Fruit fly (Drosophila melanogaster) whole organism, wandering third instar larva: ENCODE data around the gene CG7252.

Experiments used
- Abd-B ChIP-seq: fragments of >200 bp; optimal IDR thresholded peaks from 2 replicates; lab custom pipeline; 2017; ENCODE audit warnings: missing biosample characterization, missing genetic modification characterization
- CG32264 ChIP-seq: fragments of 200-800 bp; sonication (Bioruptor generic); optimal IDR thresholded peaks from 2 replicates; lab custom pipeline; 2016; ENCODE audit warnings: missing biosample characterization, missing genetic modification characterization
- CG9705 ChIP-seq: fragments of 200-800 bp; sonication (Bioruptor generic); optimal IDR thresholded peaks from 2 replicates; lab custom pipeline; 2018; ENCODE audit warnings: missing biosample characterization, mild to moderate bottlenecking, missing genetic modification characterization
- CrebA ChIP-seq: fragments of 200-800 bp; sonication (Bioruptor generic); optimal IDR thresholded peaks from 2 replicates; lab custom pipeline; 2016; ENCODE audit warnings: missing biosample characterization, mild to moderate bottlenecking, missing genetic modification characterization, borderline replicate concordance
- Dfd ChIP-seq: fragments of >200 bp; optimal IDR thresholded peaks from 2 replicates; lab custom pipeline; 2017; ENCODE audit warnings: missing biosample characterization, missing genetic modification characterization
- Dif ChIP-seq: fragments of 200-275, 200-300 bp; sonication (Bioruptor generic); optimal IDR thresholded peaks from 2 replicates; lab custom pipeline; 2018; ENCODE audit warnings: missing biosample characterization, missing genetic modification characterization; ENCODE audit not compliant: partially characterized antibody
- GATAd ChIP-seq: sonication (Bioruptor generic); optimal IDR thresholded peaks from 2 replicates; lab custom pipeline; 2016; ENCODE audit warnings: missing biosample characterization, missing genetic modification characterization
- HLH106 ChIP-seq: fragments of 200-800 bp; optimal IDR thresholded peaks from 3 replicates; lab custom pipeline; 2019; ENCODE audit warnings: missing biosample characterization, mild to moderate bottlenecking, missing genetic modification characterization, moderate library complexity
- Hnf4 ChIP-seq: fragments of 200-800 bp; sonication (Bioruptor generic); optimal IDR thresholded peaks from 2 replicates; lab custom pipeline; 2016; ENCODE audit warnings: missing biosample characterization, mild to moderate bottlenecking, missing genetic modification characterization
- Hr78 ChIP-seq: fragments of >200 bp; optimal IDR thresholded peaks from 2 replicates; lab custom pipeline; 2017; ENCODE audit warnings: missing biosample characterization, missing genetic modification characterization
- Hr83 ChIP-seq: fragments of 200-300 bp; sonication (Bioruptor generic); optimal IDR thresholded peaks from 2 replicates; lab custom pipeline; 2016; ENCODE audit warnings: missing biosample characterization, mild to moderate bottlenecking, missing genetic modification characterization, moderate library complexity; ENCODE audit not compliant: poor library complexity, severe bottlenecking
- Jra ChIP-seq: sonication (Bioruptor generic); optimal IDR thresholded peaks from 2 replicates; lab custom pipeline; 2016; ENCODE audit warnings: missing biosample characterization, missing genetic modification characterization
- Myc ChIP-seq: fragments of >200 bp; optimal IDR thresholded peaks from 2 replicates; lab custom pipeline; 2017
- OdsH ChIP-seq: fragments of 200-800 bp; sonication (Bioruptor generic); optimal IDR thresholded peaks from 2 replicates; lab custom pipeline; 2016; ENCODE audit warnings: missing biosample characterization, mild to moderate bottlenecking, missing genetic modification characterization
- Sp1 ChIP-seq: fragments of 200-800 bp; sonication (Bioruptor generic); optimal IDR thresholded peaks from 3 replicates; lab custom pipeline; 2019; ENCODE audit warnings: missing biosample characterization, mild to moderate bottlenecking, missing genetic modification characterization, moderate library complexity
- Vsx2 ChIP-seq: fragments of 200-300, 225-300 bp; sonication (Bioruptor generic); optimal IDR thresholded peaks from 2 replicates; lab custom pipeline; 2018; ENCODE audit warnings: missing biosample characterization, missing genetic modification characterization; ENCODE audit not compliant: partially characterized antibody
- br ChIP-seq: fragments of 200-800 bp; sonication (Bioruptor generic); optimal IDR thresholded peaks from 2 replicates; lab custom pipeline; 2016; ENCODE audit warnings: missing biosample characterization, missing genetic modification characterization
- brk ChIP-seq: fragments of 200-800 bp; sonication (Bioruptor generic); optimal IDR thresholded peaks from 2 replicates; lab custom pipeline; 2016; ENCODE audit warnings: missing biosample characterization, mild to moderate bottlenecking, missing genetic modification characterization
- dl ChIP-seq, 2 experiments: fragments of 175-275, 200-275 bp in 1 of 2; fragments of 200-275 bp in 1 of 2; sonication (Bioruptor generic); optimal IDR thresholded peaks; lab custom pipeline; 2018; ENCODE audit warnings: mild to moderate bottlenecking in 2 of 2, missing biosample characterization in 2 of 2, missing genetic modification characterization in 2 of 2, moderate library complexity in 2 of 2; ENCODE audit not compliant: partially characterized antibody in 2 of 2, insufficient read depth in 1 of 2
- dsf ChIP-seq: sonication (Bioruptor generic); optimal IDR thresholded peaks from 2 replicates; lab custom pipeline; 2016; ENCODE audit warnings: missing biosample characterization, missing genetic modification characterization, borderline replicate concordance
- ey ChIP-seq: fragments of 200-800 bp; sonication (Bioruptor generic); optimal IDR thresholded peaks from 2 replicates; lab custom pipeline; 2016; ENCODE audit warnings: missing biosample characterization, missing genetic modification characterization
- foxo ChIP-seq, 2 experiments: fragments of 200-800 bp; sonication (Bioruptor generic); optimal IDR thresholded peaks; 2 replicates in 1 of 2; 3 replicates in 1 of 2; lab custom pipeline; 2016 to 2017; ENCODE audit warnings: missing biosample characterization in 2 of 2, missing genetic modification characterization in 2 of 2
- fru ChIP-seq: fragments of 200-800 bp; sonication (Bioruptor generic); optimal IDR thresholded peaks from 3 replicates; lab custom pipeline; 2016; ENCODE audit warnings: missing biosample characterization, mild to moderate bottlenecking, missing genetic modification characterization
- jim ChIP-seq: fragments of 175-275, 200-325 bp; sonication (Bioruptor generic); optimal IDR thresholded peaks from 2 replicates; lab custom pipeline; 2016; ENCODE audit warnings: missing biosample characterization, mild to moderate bottlenecking, missing genetic modification characterization
- lola ChIP-seq: fragments of >200 bp; optimal IDR thresholded peaks from 2 replicates; lab custom pipeline; 2017; ENCODE audit warnings: missing biosample characterization, missing genetic modification characterization
- psq ChIP-seq: fragments of 200-800 bp; sonication (Bioruptor generic); optimal IDR thresholded peaks from 3 replicates; lab custom pipeline; 2017; ENCODE audit warnings: missing biosample characterization, mild to moderate bottlenecking, missing genetic modification characterization, moderate library complexity
- rgr ChIP-seq: fragments of 200-800 bp; sonication (Bioruptor generic); optimal IDR thresholded peaks from 3 replicates; lab custom pipeline; 2016; ENCODE audit warnings: missing biosample characterization, mild to moderate bottlenecking, missing genetic modification characterization
- sage ChIP-seq: fragments of 200-800 bp; sonication (Bioruptor generic); optimal IDR thresholded peaks from 2 replicates; lab custom pipeline; 2016; ENCODE audit warnings: missing biosample characterization, mild to moderate bottlenecking, missing genetic modification characterization
- sv ChIP-seq: fragments of 200-800 bp; sonication (Bioruptor generic); optimal IDR thresholded peaks from 3 replicates; lab custom pipeline; 2016; ENCODE audit warnings: missing biosample characterization, missing genetic modification characterization
- tai ChIP-seq: sonication (Bioruptor generic); optimal IDR thresholded peaks from 2 replicates; lab custom pipeline; 2016; ENCODE audit warnings: missing biosample characterization, missing genetic modification characterization
- usp ChIP-seq: fragments of >200 bp; optimal IDR thresholded peaks from 2 replicates; lab custom pipeline; 2017; ENCODE audit warnings: missing biosample characterization, missing genetic modification characterization

The CG7252 gene

DNA sequence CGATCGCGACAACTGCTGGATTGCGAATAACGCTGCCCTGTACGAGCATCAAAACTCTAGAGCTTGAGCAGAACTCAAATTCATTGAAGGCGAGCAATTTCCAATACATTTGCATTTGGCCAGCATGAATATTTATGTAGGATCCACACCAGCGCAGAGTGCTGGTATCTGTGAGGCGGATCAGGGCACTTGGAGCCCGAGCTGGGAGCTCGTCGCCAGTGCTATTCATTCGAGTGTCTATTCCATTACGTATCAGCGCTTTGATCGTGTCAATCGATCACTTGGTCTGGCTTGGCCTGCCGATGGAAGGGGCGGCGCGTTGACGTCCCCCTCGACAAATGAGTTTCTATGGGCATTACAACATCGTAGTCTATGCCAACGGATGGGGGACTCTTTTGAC lies 18.6 kb downstream of the CG7252 start, which contains the start of gene prc:
Gene prc, minus strand, starts transcription at position 28 of the 400 bp plus-strand sequence.
- TF ChIP-seq Dif (GFP tag; lab: Kevin White, UChicago) (no peak), sage (GFP tag; lab: Kevin White, UChicago) (no peak), sv (GFP tag; lab: Kevin White, UChicago) (no peak), br (no peak), psq (GFP tag; lab: Kevin White, UChicago) (no peak), usp (GFP tag; lab: Kevin White, UChicago) (no peak), Vsx2 (no peak), fru (GFP tag; lab: Kevin White, UChicago) (no peak), CG9705 (no peak), CrebA (GFP tag; lab: Kevin White, UChicago) (no peak), rgr (GFP tag; lab: Kevin White, UChicago) (no peak), CG32264 (GFP tag; lab: Kevin White, UChicago) (no peak), Sp1 (GFP tag; lab: Kevin White, UChicago) (no peak), dsf (GFP tag; lab: Kevin White, UChicago) (no peak), dl (GFP tag; optimal IDR thresholded peaks at IDR 0.05; lab: Kevin White, UChicago; ENCODE audit: insufficient read depth in 1 of 2, partially characterized antibody in 2 of 2) (no peak), jim (GFP tag; lab: Kevin White, UChicago) (no peak), HLH106 (no peak), brk (GFP tag; lab: Kevin White, UChicago) (no peak)
- TF ChIP-seq, all 38 proteins: peak for 0

DNA sequence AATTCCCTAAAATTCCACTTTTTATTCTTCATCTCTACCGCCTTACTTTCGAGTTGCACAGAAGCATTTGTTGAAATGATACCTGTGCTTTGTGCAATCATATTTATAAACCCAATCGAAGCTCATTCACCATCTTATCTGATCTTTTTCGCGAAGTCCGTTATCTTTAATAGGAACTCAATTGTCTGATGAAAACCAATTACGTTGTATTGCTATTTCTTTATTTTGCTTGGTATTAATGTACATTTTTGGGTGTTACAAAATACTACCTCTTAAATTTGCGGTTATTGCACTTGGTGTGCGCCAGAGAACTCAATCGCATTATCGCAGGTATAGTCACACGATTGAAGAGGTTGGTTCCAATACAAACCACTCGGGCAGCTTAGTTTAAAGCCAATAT lies 25.4 kb downstream of the CG7252 start, which contains the start of gene Muc68E:
Gene Muc68E, minus strand, starts transcription at position 101 of the 400 bp plus-strand sequence.
- TF ChIP-seq CG32264 (GFP tag; lab: Kevin White, UChicago), result no peak
- TF ChIP-seq usp (GFP tag; lab: Kevin White, UChicago), result no peak
- no peak for TF ChIP-seq foxo (GFP tag; optimal IDR thresholded peaks at IDR 0.05; lab: Kevin White, UChicago)
- TF ChIP-seq Hr78, result no peak
- TF ChIP-seq CG9705, result no peak
- TF ChIP-seq fru (GFP tag; lab: Kevin White, UChicago), result no peak
- no peak for TF ChIP-seq Dfd (GFP tag; lab: Kevin White, UChicago)
- TF ChIP-seq dl (GFP tag; optimal IDR thresholded peaks at IDR 0.05; lab: Kevin White, UChicago; ENCODE audit: insufficient read depth in 1 of 2, partially characterized antibody in 2 of 2), result no peak
- no peak for TF ChIP-seq ey
- TF ChIP-seq, all 38 proteins: peak for 0

DNA sequence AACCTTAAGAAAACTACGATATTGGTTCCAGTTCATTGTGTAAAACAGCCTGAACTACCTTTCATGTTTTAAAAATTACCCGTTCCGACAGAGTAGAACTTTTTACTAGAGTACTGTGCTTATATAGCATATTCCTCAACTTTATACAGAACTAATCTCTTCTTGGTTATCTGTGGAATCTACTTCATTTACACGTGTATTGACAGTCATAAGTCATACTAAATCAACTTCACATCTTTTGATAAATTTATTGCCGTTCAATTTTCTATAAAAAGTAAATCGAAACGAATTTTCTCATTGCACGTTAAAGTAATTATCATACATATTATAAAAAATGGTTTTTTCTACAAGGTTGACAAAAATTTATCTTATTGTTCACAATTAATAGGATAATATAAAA lies 26.2 kb downstream of the CG7252 start, which contains the start of gene CG42397:
Gene CG42397, minus strand, starts transcription at position 101 of the 400 bp plus-strand sequence.
- TF ChIP-seq Jra, result no peak
- no peak for TF ChIP-seq OdsH (GFP tag; lab: Kevin White, UChicago)
- no peak for TF ChIP-seq GATAd (GFP tag; lab: Kevin White, UChicago)
- no peak for TF ChIP-seq Abd-B
- no peak for TF ChIP-seq psq (GFP tag; lab: Kevin White, UChicago)

DNA sequence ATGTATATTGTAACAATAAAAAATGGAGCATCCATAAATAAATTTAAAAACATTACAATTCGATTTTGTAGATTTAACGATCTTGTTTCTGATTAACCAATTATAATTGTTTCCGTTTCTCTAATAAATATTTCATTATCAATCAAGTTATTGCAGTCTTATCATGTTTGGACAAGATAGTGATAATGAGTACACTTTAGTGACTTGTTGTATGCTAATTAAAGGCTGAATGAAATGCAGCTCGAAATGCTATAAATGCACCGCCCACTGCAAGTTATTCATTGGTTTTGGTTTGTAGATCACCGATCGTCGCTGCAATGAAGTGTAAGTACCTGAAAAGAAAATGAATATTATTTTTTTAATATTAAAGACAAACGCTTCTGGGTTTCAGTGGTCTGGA lies 27.1 kb downstream of the CG7252 start, which contains the start of gene CG14125:
Gene CG14125, plus strand, starts transcription at position 301 of the 400 bp plus-strand sequence.
- no peak for TF ChIP-seq OdsH (GFP tag; lab: Kevin White, UChicago)
- TF ChIP-seq, all 38 proteins: peak for 0

DNA sequence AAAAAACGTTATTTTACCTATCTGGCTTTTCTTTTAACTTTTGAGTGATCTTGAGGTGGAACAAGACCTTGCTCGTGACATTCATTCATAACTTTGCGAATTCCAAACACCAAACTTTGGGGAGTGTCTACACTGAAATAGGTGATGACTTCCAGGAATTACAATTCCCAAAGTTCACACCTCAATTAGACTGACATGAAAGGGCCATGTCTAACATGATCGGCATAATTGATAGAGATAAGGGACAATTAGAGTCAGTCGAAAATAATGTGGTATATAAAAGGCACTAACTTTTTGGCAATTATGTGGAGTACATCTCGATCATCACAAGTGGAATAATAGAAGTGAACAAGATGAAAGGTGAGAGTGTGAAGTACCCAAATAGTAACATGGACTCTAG lies 28.3 kb downstream of the CG7252 start, which contains the start of gene CG43896:
Gene CG43896, plus strand, starts transcription at position 301 of the 400 bp plus-strand sequence.
- TF ChIP-seq Hnf4 (GFP tag; lab: Kevin White, UChicago) (no peak), tai (GFP tag; lab: Kevin White, UChicago) (no peak), Abd-B (no peak), br (no peak), lola (GFP tag; lab: Kevin White, UChicago) (no peak), fru (GFP tag; lab: Kevin White, UChicago) (no peak), CG32264 (GFP tag; lab: Kevin White, UChicago) (no peak)

DNA sequence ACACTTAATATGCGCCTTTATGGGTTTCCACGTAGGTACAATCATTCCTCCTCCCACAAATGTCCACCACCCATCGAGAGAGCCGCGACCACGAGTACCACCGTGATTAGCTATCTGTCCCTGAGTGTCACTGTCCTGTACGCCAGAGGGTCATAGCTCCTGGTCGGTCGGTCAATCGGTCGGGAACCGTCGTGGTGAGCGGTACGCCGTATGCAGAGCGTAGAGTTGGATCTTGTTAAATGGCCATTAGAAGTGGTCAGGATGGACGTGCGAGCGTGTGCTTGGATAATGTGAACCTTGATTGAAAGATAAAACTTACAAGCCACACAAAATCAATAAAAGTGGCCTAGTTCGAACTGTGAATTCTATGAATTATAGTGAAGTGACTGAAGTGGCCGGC lies 37.1 kb downstream of the CG7252 start, which contains the start of gene CG6938:
Gene CG6938, plus strand, starts transcription at position 301 of the 400 bp plus-strand sequence.
- no peak for TF ChIP-seq Hr83 (GFP tag; lab: Kevin White, UChicago)
- no peak for TF ChIP-seq Myc (lab: Kevin White, UChicago)
- TF ChIP-seq rgr (GFP tag; lab: Kevin White, UChicago), result no peak
- no peak for TF ChIP-seq usp (GFP tag; lab: Kevin White, UChicago)
- TF ChIP-seq Dif (GFP tag; lab: Kevin White, UChicago), result no peak
- TF ChIP-seq brk (GFP tag; lab: Kevin White, UChicago), result no peak
- TF ChIP-seq sv (GFP tag; lab: Kevin White, UChicago), result no peak
- no peak for TF ChIP-seq GATAd (GFP tag; lab: Kevin White, UChicago)
- no peak for TF ChIP-seq Vsx2
- no peak for TF ChIP-seq sage (GFP tag; lab: Kevin White, UChicago)
